Worm (Caenorhabditis elegans): Measurements from ENCODE around the gene F16B4.5.

Gene F16B4.5

ce11 chrV:1594554-1595092 lies 6.4 kb downstream of the F16B4.5 start:
- TF ChIP-seq lin-29 (GFP tag; IDR thresholded peaks at IDR 0.05) (no peak), zfp-3 (GFP tag; conservative IDR thresholded peaks at IDR 0.05) (peak; percentile 56; the same call in 1 of the 2 replicates), ztf-11 (tag; optimal IDR thresholded peaks at IDR 0.05) (no peak), egl-43 (GFP tag; IDR thresholded peaks at IDR 0.05) (no peak), saeg-2 (GFP tag; IDR thresholded peaks at IDR 0.05) (no peak), dmd-6 (GFP tag; IDR thresholded peaks at IDR 0.05) (peak; percentile 11; the same call in 1 of the 2 replicates), Y75B8A.6 (GFP tag; IDR thresholded peaks at IDR 0.05) (no peak), hlh-30 (tag; optimal IDR thresholded peaks at IDR 0.05; ENCODE audit: insufficient read depth) (no peak), fkh-10 (GFP tag; optimal IDR thresholded peaks at IDR 0.05) (no peak), T26A8.4 (GFP tag; IDR thresholded peaks at IDR 0.05) (peak; percentile 55), nhr-10 (tag; optimal IDR thresholded peaks at IDR 0.05) (no peak), lin-39 (tag; optimal IDR thresholded peaks at IDR 0.05) (no peak)

ce11 chrV:1599088-1599487 lies 10.9 kb downstream of the F16B4.5 start:
- peak; percentile 19 for TF ChIP-seq hlh-30 (tag; optimal IDR thresholded peaks at IDR 0.05; ENCODE audit: insufficient read depth)
- TF ChIP-seq dmd-6 (GFP tag; IDR thresholded peaks at IDR 0.05) = peak; percentile 61
- 0 out of 2 replicates have a peak, but pooled peaks have one; percentile 30 for TF ChIP-seq ZK337.2 (GFP tag; IDR thresholded peaks at IDR 0.05)
- TF ChIP-seq nhr-42 (GFP tag; IDR thresholded peaks at IDR 0.05) = peak; percentile 67; the same call in 1 of the 2 replicates
- TF ChIP-seq dve-1 (tag; optimal IDR thresholded peaks at IDR 0.05; ENCODE audit: insufficient read depth) = peak; percentile 7

ce11 chrV:1600561-1601088 lies 12.4 kb downstream of the F16B4.5 start, which contains the start of gene F16B4.2:
Gene F16B4.2 (plus strand): TSS chrV:1601038.
- no peak for TF ChIP-seq arid-1 (GFP tag; conservative IDR thresholded peaks at IDR 0.05)
- no peak for TF ChIP-seq Y48G9A.11 (GFP tag; IDR thresholded peaks at IDR 0.05)
- TF ChIP-seq mdt-29 (GFP tag; IDR thresholded peaks at IDR 0.05) = no peak
- no peak for TF ChIP-seq aha-1 (tag)
- TF ChIP-seq hif-1 (tag; optimal IDR thresholded peaks at IDR 0.05) = no peak
- no peak for TF ChIP-seq F44E2.7 (GFP tag; IDR thresholded peaks at IDR 0.05)
- no peak for TF ChIP-seq lin-29 (GFP tag; IDR thresholded peaks at IDR 0.05)
- TF ChIP-seq daf-16 (GFP tag; optimal IDR thresholded peaks at IDR 0.05) = no peak
- TF ChIP-seq daf-16 (tag; optimal IDR thresholded peaks at IDR 0.05) = peak; percentile 38
- no peak for TF ChIP-seq zag-1 (tag; optimal IDR thresholded peaks at IDR 0.05)
- no peak for TF ChIP-seq snpc-4 (tag; optimal IDR thresholded peaks at IDR 0.05)
- TF ChIP-seq unc-130 (GFP tag; optimal IDR thresholded peaks at IDR 0.05) = no peak
- TF ChIP-seq php-3 (GFP tag; IDR thresholded peaks at IDR 0.05) = no peak
- no peak for TF ChIP-seq D1046.2 (GFP tag; IDR thresholded peaks at IDR 0.05)
- TF ChIP-seq lin-15B (tag; optimal IDR thresholded peaks at IDR 0.05) = no peak
- peak; percentile 0 for TF ChIP-seq nhr-28 (tag; optimal IDR thresholded peaks at IDR 0.05)
- TF ChIP-seq mep-1 (tag; optimal IDR thresholded peaks at IDR 0.05) = no peak
- peak; percentile 2 for TF ChIP-seq dve-1 (tag; optimal IDR thresholded peaks at IDR 0.05; ENCODE audit: insufficient read depth)
- no peak for TF ChIP-seq zfp-3 (GFP tag; conservative IDR thresholded peaks at IDR 0.05)
- TF ChIP-seq pha-4 (GFP tag; IDR thresholded peaks at IDR 0.05) = no peak
- no peak for TF ChIP-seq pha-4 (tag; optimal IDR thresholded peaks at IDR 0.05)
- TF ChIP-seq ctbp-1 (GFP tag; IDR thresholded peaks at IDR 0.05) = no peak

- TF ChIP-seq mep-1 (tag; optimal IDR thresholded peaks at IDR 0.05) (peak; percentile 33), aha-1 (tag) (no peak), daf-16 (GFP tag; optimal IDR thresholded peaks at IDR 0.05) (no peak), daf-16 (tag; optimal IDR thresholded peaks at IDR 0.05) (peak; percentile 95), mxl-2 (GFP tag; conservative IDR thresholded peaks at IDR 0.05) (no peak), dve-1 (tag; optimal IDR thresholded peaks at IDR 0.05; ENCODE audit: insufficient read depth) (peak; percentile 85), duxl-1 (tag; optimal IDR thresholded peaks at IDR 0.05; ENCODE audit: poor library complexity) (no peak), dmd-6 (GFP tag; IDR thresholded peaks at IDR 0.05) (peak; percentile 93), nhr-76 (tag; optimal IDR thresholded peaks at IDR 0.05) (no peak), Y75B8A.6 (GFP tag; IDR thresholded peaks at IDR 0.05) (no peak), lin-1 (GFP tag; IDR thresholded peaks at IDR 0.05) (peak; percentile 65), pqm-1 (tag; optimal IDR thresholded peaks at IDR 0.05) (peak; percentile 79), nhr-77 (tag; optimal IDR thresholded peaks at IDR 0.05) (peak; percentile 99), ZK337.2 (GFP tag; IDR thresholded peaks at IDR 0.05) (no peak), ceh-82 (tag; optimal IDR thresholded peaks at IDR 0.05) (no peak), nhr-102 (tag; optimal IDR thresholded peaks at IDR 0.05) (peak; percentile 96), lsy-2 (tag; optimal IDR thresholded peaks at IDR 0.05) (peak in 1 of 2 experiments; percentile 28), Y105C5A.15 (GFP tag; IDR thresholded peaks at IDR 0.05) (no peak), nhr-42 (GFP tag; IDR thresholded peaks at IDR 0.05) (peak; percentile 90), mdt-29 (GFP tag; IDR thresholded peaks at IDR 0.05) (no peak), hlh-30 (tag; optimal IDR thresholded peaks at IDR 0.05; ENCODE audit: insufficient read depth) (peak; percentile 23)
Observed at ce11 chrV:1607790-1608189, 19.6 kb downstream of the F16B4.5 start, which contains the start of gene nhr-178. Gene nhr-178 (minus strand): TSS chrV:1607953.
